Worm (Caenorhabditis elegans) whole organism, young adult: Measurements from ENCODE around the gene pap-1.

ENCODE experiments used
- athp-1 ChIP-seq: sonication (generic microtip); optimal IDR thresholded peaks from 2 replicates; lab custom pipeline; 2017; ENCODE audit warnings: mild to moderate bottlenecking, missing genetic modification characterization, missing compliant biosample characterization
- nhr-90 ChIP-seq: sonication (generic microtip); optimal IDR thresholded peaks from 2 replicates; lab custom pipeline; 2016; ENCODE audit warnings: missing genotype, mild to moderate bottlenecking, missing genetic modification characterization, missing compliant biosample characterization

ce11 chrV:10471007-10471406, 29.2 kb downstream of the pap-1 start:
- TF ChIP-seq nhr-90 (no peak), athp-1 (no peak)
